Fruit fly (Drosophila melanogaster) whole organism, embryonic: ENCODE data around the gene por.
A peak's percentile ranks its signal among the peaks of the same experiment; 100 is the strongest.

Experiments
- Asciz ChIP-seq: fragments of 200-800 bp; sonication (Bioruptor generic); optimal IDR thresholded peaks from 2 replicates; lab custom pipeline; 2017; ENCODE audit warnings: missing biosample characterization, mild to moderate bottlenecking, missing genetic modification characterization, missing genetic modification reagents
- CG10209 ChIP-seq: fragments of 200-800 bp; sonication (Bioruptor generic); optimal IDR thresholded peaks from 3 replicates; lab custom pipeline; 2017; ENCODE audit warnings: missing biosample characterization, mild to moderate bottlenecking, missing genetic modification characterization, missing genetic modification reagents
- CG10274 ChIP-seq: fragments of 200-800 bp; sonication (Bioruptor generic); optimal IDR thresholded peaks from 3 replicates; lab custom pipeline; 2017; ENCODE audit warnings: missing biosample characterization, mild to moderate bottlenecking, missing genetic modification characterization
- CG10543 ChIP-seq: fragments of 200-800 bp; sonication (Bioruptor generic); optimal IDR thresholded peaks from 3 replicates; lab custom pipeline; 2017; ENCODE audit warnings: missing biosample characterization, mild to moderate bottlenecking, missing genetic modification characterization, moderate library complexity
- CG11696 ChIP-seq: fragments of 200-800 bp; sonication (Bioruptor generic); IDR thresholded peaks from 2 replicates; pipeline ENCODE4 v1.3.6; 2022; ENCODE audit warnings: missing biosample characterization, missing genetic modification characterization
- CG11723 ChIP-seq: fragments of 200-800 bp; sonication (Bioruptor generic); optimal IDR thresholded peaks from 2 replicates; lab custom pipeline; 2017; ENCODE audit warnings: missing biosample characterization, mild to moderate bottlenecking, missing genetic modification characterization
- CG12769 ChIP-seq: fragments of 200-800 bp; sonication (Bioruptor generic); optimal IDR thresholded peaks from 2 replicates; lab custom pipeline; 2019; ENCODE audit warnings: missing biosample characterization, mild to moderate bottlenecking, missing genetic modification characterization, moderate library complexity
- CG13624 ChIP-seq: fragments of 200-800 bp; sonication (Bioruptor generic); optimal IDR thresholded peaks from 2 replicates; lab custom pipeline; 2016; ENCODE audit warnings: missing biosample characterization, missing genetic modification characterization
- CG15601 ChIP-seq: fragments of 200-800 bp; sonication (Bioruptor generic); optimal IDR thresholded peaks from 3 replicates; lab custom pipeline; 2019; ENCODE audit warnings: missing biosample characterization, mild to moderate bottlenecking, missing genetic modification characterization, moderate library complexity
- CG1603 ChIP-seq: fragments of 200-800 bp; sonication (Bioruptor generic); optimal IDR thresholded peaks from 2 replicates; lab custom pipeline; 2019; ENCODE audit warnings: missing biosample characterization, mild to moderate bottlenecking, missing genetic modification characterization, moderate library complexity
- CG16815 ChIP-seq: fragments of 200-800 bp; sonication (Bioruptor generic); optimal IDR thresholded peaks from 3 replicates; lab custom pipeline; 2017; ENCODE audit warnings: missing biosample characterization, mild to moderate bottlenecking, missing genetic modification characterization
- CG17568 ChIP-seq: fragments of 200-800 bp; sonication (Bioruptor generic); optimal IDR thresholded peaks from 2 replicates; lab custom pipeline; 2018; ENCODE audit warnings: missing biosample characterization, mild to moderate bottlenecking, missing genetic modification characterization, moderate library complexity
- CG18262 ChIP-seq: fragments of 200-800 bp; optimal IDR thresholded peaks from 3 replicates; lab custom pipeline; 2019; ENCODE audit warnings: missing biosample characterization, mild to moderate bottlenecking, missing genetic modification characterization, moderate library complexity
- CG2889 ChIP-seq: fragments of 200-800 bp; sonication (Bioruptor generic); IDR thresholded peaks from 3 replicates; pipeline ENCODE4 v1.3.6; 2022; ENCODE audit warnings: missing biosample characterization, missing genetic modification characterization
- CG32532 ChIP-seq: fragments of 200-800 bp; sonication (Bioruptor generic); IDR thresholded peaks from 2 replicates; pipeline ENCODE4 v1.3.6; 2022; ENCODE audit warnings: missing biosample characterization, missing genetic modification characterization
- CG6765 ChIP-seq: fragments of 200-800 bp; sonication (Bioruptor generic); optimal IDR thresholded peaks from 3 replicates; lab custom pipeline; 2017; ENCODE audit warnings: missing biosample characterization, mild to moderate bottlenecking, missing genetic modification characterization
- CG8089 ChIP-seq: fragments of 200-800 bp; sonication (Bioruptor generic); optimal IDR thresholded peaks from 3 replicates; lab custom pipeline; 2016; ENCODE audit warnings: missing biosample characterization, missing genetic modification characterization
- CG8765 ChIP-seq: fragments of 200-800 bp; sonication (Bioruptor generic); IDR thresholded peaks from 2 replicates; pipeline ENCODE4 v1.3.6; 2022; ENCODE audit warnings: missing biosample characterization, missing genetic modification characterization
- CG9817 ChIP-seq: fragments of 200-800 bp; sonication (Bioruptor generic); optimal IDR thresholded peaks from 2 replicates; lab custom pipeline; 2018; ENCODE audit warnings: missing biosample characterization, mild to moderate bottlenecking, missing genetic modification characterization, moderate library complexity
- Chrac-16 ChIP-seq: fragments of 200-800 bp; sonication (Bioruptor generic); optimal IDR thresholded peaks from 3 replicates; lab custom pipeline; 2016; ENCODE audit warnings: missing biosample characterization, missing genetic modification characterization
- D19A ChIP-seq: fragments of 200-800 bp; optimal IDR thresholded peaks from 3 replicates; lab custom pipeline; 2019; ENCODE audit warnings: missing biosample characterization, mild to moderate bottlenecking, missing genetic modification characterization, moderate library complexity
- D19B ChIP-seq: fragments of 200-800 bp; sonication (Bioruptor generic); optimal IDR thresholded peaks from 2 replicates; lab custom pipeline; 2017; ENCODE audit warnings: missing biosample characterization, mild to moderate bottlenecking, missing genetic modification characterization
- Dbx ChIP-seq: fragments of 200-800 bp; sonication (Bioruptor generic); IDR thresholded peaks from 3 replicates; pipeline ENCODE4 v1.3.6; 2022; ENCODE audit warnings: missing biosample characterization, missing genetic modification characterization
- Deaf1 ChIP-seq: fragments of 200-800 bp; optimal IDR thresholded peaks from 3 replicates; lab custom pipeline; 2019; ENCODE audit warnings: missing biosample characterization, mild to moderate bottlenecking, missing genetic modification characterization, moderate library complexity
- Eip74EF ChIP-seq, 2 experiments: fragments of 200-800 bp in 1 of 2; fragments of >200 bp in 1 of 2; sonication (Bioruptor generic) in 1 of 2; optimal IDR thresholded peaks; 2 replicates each; lab custom pipeline; 2017 to 2019; ENCODE audit warnings: missing biosample characterization in 2 of 2, missing genetic modification characterization in 2 of 2, mild to moderate bottlenecking in 1 of 2, moderate library complexity in 1 of 2
- Ets65A ChIP-seq: fragments of 200-800 bp; sonication (Bioruptor generic); peaks from one replicate; lab custom pipeline; 2016; ENCODE audit warnings: missing biosample characterization, missing genetic modification characterization
- Fer1 ChIP-seq: fragments of 200-800 bp; sonication (Bioruptor generic); optimal IDR thresholded peaks from 2 replicates; lab custom pipeline; 2017; ENCODE audit warnings: missing biosample characterization, mild to moderate bottlenecking, missing genetic modification characterization
- Gug ChIP-seq: fragments of 200-800 bp; sonication (Bioruptor generic); IDR thresholded peaks from 4 replicates; pipeline ENCODE4 v1.3.6; 2022; ENCODE audit warnings: missing biosample characterization, missing genetic modification characterization
- HLH3B ChIP-seq: fragments of 200-800 bp; sonication (Bioruptor generic); IDR thresholded peaks from 2 replicates; pipeline ENCODE4 v1.3.6; 2022; ENCODE audit warnings: missing biosample characterization, missing genetic modification characterization
- HLH54F ChIP-seq: fragments of 200-800 bp; sonication (Bioruptor generic); optimal IDR thresholded peaks from 3 replicates; lab custom pipeline; 2016; ENCODE audit warnings: missing biosample characterization, missing genetic modification characterization
- Hey ChIP-seq: fragments of 200-800 bp; sonication (Bioruptor generic); optimal IDR thresholded peaks from 3 replicates; lab custom pipeline; 2018; ENCODE audit warnings: missing biosample characterization, mild to moderate bottlenecking, missing genetic modification characterization
- NfI ChIP-seq: fragments of 200-800 bp; sonication (Bioruptor generic); optimal IDR thresholded peaks from 3 replicates; lab custom pipeline; 2018; ENCODE audit warnings: missing biosample characterization, mild to moderate bottlenecking, missing genetic modification characterization, moderate library complexity
- Optix ChIP-seq: fragments of 200-800 bp; sonication (Bioruptor generic); IDR thresholded peaks from 3 replicates; pipeline ENCODE4 v1.3.6; 2022; ENCODE audit warnings: missing biosample characterization, missing genetic modification characterization
- Pdp1 ChIP-seq, 2 experiments: fragments of 200-800 bp; sonication (Bioruptor generic); optimal IDR thresholded peaks; 3 replicates each; lab custom pipeline; 2016; ENCODE audit warnings: missing biosample characterization in 2 of 2, missing genetic modification characterization in 2 of 2, mild to moderate bottlenecking in 1 of 2, moderate library complexity in 1 of 2
- Six4 ChIP-seq: fragments of 200-800 bp; sonication (Bioruptor generic); optimal IDR thresholded peaks from 2 replicates; lab custom pipeline; 2016; ENCODE audit warnings: missing biosample characterization, missing genetic modification characterization
- bsh ChIP-seq, 2 experiments: fragments of 200-800 bp; sonication (Bioruptor generic); optimal IDR thresholded peaks; 2 replicates each; lab custom pipeline; 2017 to 2018; ENCODE audit warnings: mild to moderate bottlenecking in 2 of 2, missing biosample characterization in 2 of 2, missing genetic modification characterization in 2 of 2, moderate library complexity in 1 of 2
- croc ChIP-seq: fragments of 200-800 bp; sonication (Bioruptor generic); conservative IDR thresholded peaks from 3 replicates; pipeline ENCODE4 v1.3.6; 2022; ENCODE audit warnings: missing biosample characterization, missing genetic modification characterization
- ewg ChIP-seq: fragments of 200-800 bp; sonication (Bioruptor generic); optimal IDR thresholded peaks from 3 replicates; lab custom pipeline; 2017; ENCODE audit warnings: mild to moderate bottlenecking, missing biosample characterization, missing genetic modification reagents, missing genetic modification characterization
- gcm ChIP-seq: fragments of 200-800 bp; sonication (Bioruptor generic); optimal IDR thresholded peaks from 2 replicates; lab custom pipeline; 2019; ENCODE audit warnings: missing biosample characterization, mild to moderate bottlenecking, missing genetic modification characterization, moderate library complexity
- grau ChIP-seq: fragments of 200-800 bp; optimal IDR thresholded peaks from 3 replicates; lab custom pipeline; 2019; ENCODE audit warnings: missing biosample characterization, mild to moderate bottlenecking, missing genetic modification characterization, moderate library complexity
- nmo ChIP-seq: fragments of 200-800 bp; sonication (Bioruptor generic); optimal IDR thresholded peaks from 2 replicates; lab custom pipeline; 2018; ENCODE audit warnings: missing biosample characterization, mild to moderate bottlenecking, missing genetic modification characterization, moderate library complexity
- nom ChIP-seq: fragments of 200-800 bp; sonication (Bioruptor generic); optimal IDR thresholded peaks from 2 replicates; lab custom pipeline; 2017; ENCODE audit warnings: missing biosample characterization, missing genetic modification characterization, mild to moderate bottlenecking, moderate library complexity, missing genetic modification reagents
- peb ChIP-seq: fragments of 200-800 bp; sonication (Bioruptor generic); IDR thresholded peaks from 2 replicates; pipeline ENCODE4 v1.3.6; 2022; ENCODE audit warnings: missing biosample characterization, missing genetic modification characterization
- phol ChIP-seq: fragments of 200-800 bp; sonication (Bioruptor generic); optimal IDR thresholded peaks from 3 replicates; lab custom pipeline; 2018; ENCODE audit warnings: missing biosample characterization, mild to moderate bottlenecking, missing genetic modification characterization, moderate library complexity
- row ChIP-seq: fragments of 200-800 bp; sonication (Bioruptor generic); IDR thresholded peaks from 3 replicates; pipeline ENCODE4 v1.3.6; 2022; ENCODE audit warnings: missing biosample characterization, missing genetic modification characterization
- salm ChIP-seq: fragments of 200-800 bp; sonication (Bioruptor generic); optimal IDR thresholded peaks from 2 replicates; lab custom pipeline; 2018; ENCODE audit warnings: missing biosample characterization, mild to moderate bottlenecking, missing genetic modification characterization
- sob ChIP-seq: fragments of 200-800 bp; sonication (Bioruptor generic); IDR thresholded peaks from 2 replicates; pipeline ENCODE4 v1.3.6; 2022; ENCODE audit warnings: missing biosample characterization, missing genetic modification characterization
- sr ChIP-seq: fragments of 200-800 bp; sonication (Bioruptor generic); IDR thresholded peaks from 3 replicates; pipeline ENCODE4 v1.3.6; 2022; ENCODE audit warnings: missing biosample characterization, missing genetic modification characterization
- zf30C ChIP-seq: fragments of 200-800 bp; sonication (Bioruptor generic); optimal IDR thresholded peaks from 3 replicates; lab custom pipeline; 2018; ENCODE audit warnings: missing biosample characterization, mild to moderate bottlenecking, missing genetic modification characterization

Gene por

dm6 chrX:18405567-18406059 lies 26.0 kb upstream of the por start (continued):
- TF ChIP-seq CG10209 (GFP tag; lab: Kevin White, UChicago), result peak; percentile 52
- peak; percentile 86 for TF ChIP-seq phol (tag; lab: Kevin White, UChicago)
- no peak for TF ChIP-seq Optix (GFP tag; lab: Robert Waterston, UW)
- peak; percentile 73 for TF ChIP-seq Dbx (GFP tag; lab: Robert Waterston, UW)
- TF ChIP-seq D19B, result peak; percentile 25
- peak; percentile 56 for TF ChIP-seq Chrac-16 (GFP tag; lab: Kevin White, UChicago)
- TF ChIP-seq Deaf1 (tag; lab: Kevin White, UChicago), result peak; percentile 14
- peak; percentile 97 for TF ChIP-seq Ets65A (GFP tag; lab: Kevin White, UChicago)
- peak; percentile 58 for TF ChIP-seq Asciz
- TF ChIP-seq CG15601 (tag; lab: Kevin White, UChicago), result peak; percentile 57
- TF ChIP-seq sr (GFP tag; lab: Robert Waterston, UW), result peak; percentile 86
- TF ChIP-seq Hey, result no peak
- TF ChIP-seq CG8765 (GFP tag; lab: Robert Waterston, UW), result no peak
- peak; percentile 35; the same call in 1 of the 2 replicates for TF ChIP-seq peb (GFP tag; lab: Robert Waterston, UW)
- TF ChIP-seq nom, result no peak
- peak; percentile 60 for TF ChIP-seq ewg (GFP tag; lab: Kevin White, UChicago)
- peak; percentile 55 for TF ChIP-seq salm
- TF ChIP-seq CG18262 (tag; lab: Kevin White, UChicago), result peak; percentile 81
- TF ChIP-seq croc (GFP tag; lab: Robert Waterston, UW), result peak; percentile 50; the same call in 2 of the 3 replicates
- TF ChIP-seq row (GFP tag; lab: Robert Waterston, UW), result peak; percentile 60
- TF ChIP-seq gcm (GFP tag; lab: Kevin White, UChicago), result peak; percentile 59
- TF ChIP-seq CG10543 (GFP tag; lab: Kevin White, UChicago), result no peak
- peak; percentile 46 for TF ChIP-seq HLH3B (GFP tag; lab: Robert Waterston, UW)
- peak; percentile 60; the same call in 1 of the 2 replicates for TF ChIP-seq CG32532 (GFP tag; lab: Robert Waterston, UW)
- peak; percentile 19 for TF ChIP-seq HLH54F (GFP tag; lab: Kevin White, UChicago)
- TF ChIP-seq CG16815 (GFP tag; lab: Kevin White, UChicago), result peak; percentile 49
- peak; percentile 63; the same call in 1 of the 2 replicates for TF ChIP-seq CG11696 (GFP tag; lab: Robert Waterston, UW)
- TF ChIP-seq CG9817 (tag; lab: Kevin White, UChicago), result peak; percentile 41
- peak; percentile 58 for TF ChIP-seq D19A (tag; lab: Kevin White, UChicago)
- peak; percentile 58 for TF ChIP-seq CG11723
- 0 out of 4 replicates have a peak, but pooled peaks have one; percentile 19 for TF ChIP-seq Gug (GFP tag; lab: Robert Waterston, UW)
- peak; percentile 44 for TF ChIP-seq CG12769 (tag; lab: Kevin White, UChicago)
- TF ChIP-seq CG17568 (GFP tag; lab: Kevin White, UChicago), result peak; percentile 70
- TF ChIP-seq CG13624 (GFP tag; lab: Kevin White, UChicago), result peak; percentile 49
- TF ChIP-seq bsh (GFP tag; optimal IDR thresholded peaks at IDR 0.05; lab: Kevin White, UChicago), result peak in 1 of 2 experiments; percentile 81
- peak; percentile 37 for TF ChIP-seq Fer1 (GFP tag; lab: Kevin White, UChicago)
- TF ChIP-seq CG6765 (GFP tag; lab: Kevin White, UChicago), result peak; percentile 26
- peak; percentile 43 for TF ChIP-seq CG8089 (GFP tag; lab: Kevin White, UChicago)
- TF ChIP-seq Six4 (GFP tag; lab: Kevin White, UChicago), result no peak
- 0 out of 2 replicates have a peak, but pooled peaks have one; percentile 26 for TF ChIP-seq sob (GFP tag; lab: Robert Waterston, UW)
- TF ChIP-seq CG10274 (GFP tag; lab: Kevin White, UChicago), result peak; percentile 17
- 0 out of 3 replicates have a peak, but pooled peaks have one; percentile 25 for TF ChIP-seq CG2889
- peak; percentile 60 for TF ChIP-seq zf30C (GFP tag; lab: Kevin White, UChicago)
- TF ChIP-seq NfI, result peak; percentile 54
- TF ChIP-seq nmo (GFP tag; lab: Kevin White, UChicago), result peak; percentile 87
- TF ChIP-seq Eip74EF (GFP tag; optimal IDR thresholded peaks at IDR 0.05; lab: Kevin White, UChicago), result peak in 1 of 2 experiments; percentile 84
- TF ChIP-seq CG1603 (tag; lab: Kevin White, UChicago), result peak; percentile 56
- peak; percentile 74 for TF ChIP-seq grau (tag; lab: Kevin White, UChicago)
- peak; percentile 3 to 47 for TF ChIP-seq Pdp1 (GFP tag; optimal IDR thresholded peaks at IDR 0.05; lab: Kevin White, UChicago)
